Worm (Caenorhabditis elegans) whole organism, late embryonic: ENCODE data around the gene mdt-28.

Experiments
- ahr-1 ChIP-seq: sonication (generic microtip); optimal IDR thresholded peaks from 2 replicates; lab custom pipeline; 2016; ENCODE audit warnings: missing genetic modification characterization, missing compliant biosample characterization
- ceh-14 ChIP-seq: sonication (generic microtip); optimal IDR thresholded peaks from 2 replicates; lab custom pipeline; 2016; ENCODE audit warnings: missing genotype, missing genetic modification characterization, missing compliant biosample characterization
- ceh-22 ChIP-seq: sonication (generic microtip); optimal IDR thresholded peaks from 2 replicates; lab custom pipeline; 2017; ENCODE audit warnings: missing biosample characterization, missing genetic modification characterization
- ceh-48 ChIP-seq: sonication (generic microtip); optimal IDR thresholded peaks from 2 replicates; lab custom pipeline; 2016; ENCODE audit warnings: missing genetic modification characterization, inconsistent platforms, missing compliant biosample characterization
- ceh-9 ChIP-seq: sonication (generic microtip); optimal IDR thresholded peaks from 2 replicates; lab custom pipeline; 2016; ENCODE audit warnings: mild to moderate bottlenecking, missing genetic modification characterization, inconsistent platforms, missing compliant biosample characterization
- dve-1 ChIP-seq: sonication (generic microtip); optimal IDR thresholded peaks from 2 replicates; lab custom pipeline; 2017; ENCODE audit warnings: antibody characterized with exemption, mild to moderate bottlenecking, missing genetic modification characterization, missing compliant biosample characterization
- fax-1 ChIP-seq: sonication (generic microtip); optimal IDR thresholded peaks from 2 replicates; lab custom pipeline; 2016; ENCODE audit warnings: missing genotype, missing genetic modification characterization, missing compliant biosample characterization
- gmeb-2 ChIP-seq: sonication (generic microtip); optimal IDR thresholded peaks from 2 replicates; lab custom pipeline; 2016; ENCODE audit warnings: missing genetic modification characterization, inconsistent platforms, missing compliant biosample characterization
- hlh-6 ChIP-seq: sonication (generic microtip); optimal IDR thresholded peaks from 2 replicates; lab custom pipeline; 2016; ENCODE audit warnings: missing genotype, missing genetic modification characterization, missing compliant biosample characterization
- pax-1 ChIP-seq: fragments of 150-350 bp; optimal IDR thresholded peaks from 2 replicates; lab custom pipeline; 2014; ENCODE audit warnings: missing biosample characterization, missing genetic modification characterization
- pha-4 ChIP-seq: fragments of 150-350 bp; optimal IDR thresholded peaks from 2 replicates; lab custom pipeline; 2018; ENCODE audit warnings: missing biosample characterization, missing genetic modification reagents, missing genetic modification characterization
- sox-2 ChIP-seq: fragments of 200-800 bp; sonication (Bioruptor generic); IDR thresholded peaks from 2 replicates; pipeline ENCODE4 v1.3.6; 2022; ENCODE audit warnings: missing genetic modification reagents, missing genetic modification characterization, missing compliant biosample characterization
- sox-4 ChIP-seq: sonication (generic microtip); optimal IDR thresholded peaks from 2 replicates; lab custom pipeline; 2017; ENCODE audit warnings: mild to moderate bottlenecking, missing genetic modification characterization, inconsistent platforms, missing compliant biosample characterization
- unc-86 ChIP-seq: sonication (generic microtip); optimal IDR thresholded peaks from 2 replicates; lab custom pipeline; 2016; ENCODE audit warnings: missing genetic modification characterization, missing compliant biosample characterization

Gene mdt-28

DNA sequence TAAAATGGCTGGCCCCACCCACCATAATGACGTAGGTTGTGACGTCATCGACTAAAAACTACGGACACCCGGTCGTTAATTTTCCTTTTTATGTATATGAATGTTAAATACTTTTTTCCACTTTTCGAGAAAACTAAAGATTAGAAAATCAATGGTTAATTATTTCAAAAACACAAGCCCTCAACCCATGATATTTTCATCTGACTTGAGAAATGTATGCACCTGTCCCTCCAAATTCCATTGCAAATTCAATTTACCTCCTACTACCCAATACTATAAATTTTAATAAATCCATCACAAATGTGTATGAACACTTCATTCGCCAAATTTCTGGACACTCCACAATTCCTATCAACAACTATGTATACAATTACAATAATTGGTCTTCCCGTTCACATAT, 46.1 kb downstream of the mdt-28 start, which contains the start of gene srh-276:
Gene srh-276, plus strand, starts transcription at position 301 of the 400 bp plus-strand sequence.
- TF ChIP-seq unc-86 (tag; lab: Kevin White, UChicago) (no peak), dve-1 (tag; lab: Kevin White, UChicago) (no peak), sox-4 (tag; lab: Kevin White, UChicago) (no peak), sox-2 (GFP tag; lab: Robert Waterston, UW) (no peak), hlh-6 (tag; lab: Kevin White, UChicago) (no peak), gmeb-2 (tag; lab: Kevin White, UChicago) (no peak), pha-4 (tag; lab: Kevin White, UChicago) (no peak), ahr-1 (tag; lab: Kevin White, UChicago) (no peak), ceh-22 (tag; lab: Kevin White, UChicago) (no peak), ceh-9 (tag; lab: Kevin White, UChicago) (no peak), fax-1 (tag; lab: Kevin White, UChicago) (no peak), ceh-48 (tag; lab: Kevin White, UChicago) (no peak), ceh-14 (tag; lab: Kevin White, UChicago) (no peak), pax-1 (tag; lab: Kevin White, UChicago) (no peak)
